Worm (Caenorhabditis elegans) whole organism, L1 larva: ENCODE measurements around the gene B0334.20.

Source experiments
- aly-2 ChIP-seq: fragments of 150-350 bp; optimal IDR thresholded peaks from 2 replicates; lab custom pipeline; 2014; ENCODE audit warnings: missing biosample characterization, missing genetic modification characterization
- ama-1 ChIP-seq: fragments of 150-350 bp; optimal IDR thresholded peaks from 2 replicates; lab custom pipeline; 2014
- elt-3 ChIP-seq, 6 experiments: fragments of 150-350 bp in 1 of 6; sonication (generic microtip); optimal IDR thresholded peaks; 2 replicates each; lab custom pipeline; 2017 to 2018; ENCODE audit warnings: missing biosample characterization in 6 of 6, missing genetic modification characterization in 6 of 6, inconsistent platforms in 1 of 6
- mab-9 ChIP-seq: fragments of 200-800 bp; sonication (Bioruptor generic); IDR thresholded peaks from 2 replicates; pipeline ENCODE4 v1.3.6; 2022; ENCODE audit warnings: missing genetic modification reagents, missing genetic modification characterization, missing compliant biosample characterization
- nhr-77 ChIP-seq: fragments of 150-350 bp; optimal IDR thresholded peaks from 2 replicates; lab custom pipeline; 2014; ENCODE audit warnings: missing biosample characterization, missing genetic modification characterization

ce11 chrII:11544714-11545113 is 44.5 kb upstream of the B0334.20 start, which contains the start of gene F54D5.9:
- TF ChIP-seq ama-1 = no peak
- no peak for TF ChIP-seq nhr-77 (tag; lab: Kevin White, UChicago)
- no peak for TF ChIP-seq elt-3 (tag; optimal IDR thresholded peaks at IDR 0.05; lab: Kevin White, UChicago)
- TF ChIP-seq aly-2 (tag; lab: Kevin White, UChicago) = no peak
- TF ChIP-seq mab-9 = no peak
